Worm (Caenorhabditis elegans) whole organism, young adult: ENCODE results near the gene sri-7.

ENCODE experiments used
- C06A6.2 ChIP-seq: fragments of 200-800 bp; sonication (Bioruptor generic); conservative IDR thresholded peaks from 2 replicates; pipeline ENCODE4 v1.3.6; 2022; ENCODE audit warnings: missing genetic modification characterization, missing compliant biosample characterization
- D2030.7 ChIP-seq: fragments of 200-800 bp; sonication (Bioruptor generic); IDR thresholded peaks from 2 replicates; pipeline ENCODE4 v1.3.6; 2022; ENCODE audit warnings: missing genetic modification reagents, missing genetic modification characterization, missing compliant biosample characterization
- F22D6.2 ChIP-seq: sonication (generic microtip); optimal IDR thresholded peaks from 2 replicates; lab custom pipeline; 2016; ENCODE audit warnings: mild to moderate bottlenecking, missing genetic modification characterization, missing compliant biosample characterization
- F37B4.10 ChIP-seq: fragments of 200-800 bp; sonication (Bioruptor generic); IDR thresholded peaks from 2 replicates; pipeline ENCODE4 v1.3.6; 2022; ENCODE audit warnings: missing genetic modification characterization, missing compliant biosample characterization
- F57A8.1 ChIP-seq: fragments of 200-800 bp; sonication (Bioruptor generic); optimal IDR thresholded peaks from 2 replicates; lab custom pipeline; 2018; ENCODE audit warnings: mild to moderate bottlenecking, missing genetic modification characterization, moderate library complexity, missing compliant biosample characterization
- Y56A3A.18 ChIP-seq: fragments of 200-800 bp; sonication (Bioruptor generic); IDR thresholded peaks from 2 replicates; pipeline ENCODE4 v1.3.6; 2022; ENCODE audit warnings: missing genetic modification reagents, missing genetic modification characterization, missing compliant biosample characterization
- aptf-2 ChIP-seq: fragments of 200-800 bp; sonication (Bioruptor generic); conservative IDR thresholded peaks from 2 replicates; pipeline ENCODE4 v1.3.6; 2022; ENCODE audit warnings: missing genetic modification reagents, missing genetic modification characterization, missing compliant biosample characterization
- ccch-3 ChIP-seq: fragments of 200-800 bp; sonication (Bioruptor generic); optimal IDR thresholded peaks from 2 replicates; lab custom pipeline; 2018; ENCODE audit warnings: mild to moderate bottlenecking, missing genetic modification characterization, missing compliant biosample characterization
- ceh-27 ChIP-seq: fragments of 200-800 bp; sonication (Bioruptor generic); optimal IDR thresholded peaks from 2 replicates; lab custom pipeline; 2018; ENCODE audit warnings: mild to moderate bottlenecking, missing genetic modification characterization, moderate library complexity, missing compliant biosample characterization
- dox-1 ChIP-seq: fragments of 200-800 bp; sonication (Bioruptor generic); IDR thresholded peaks from 2 replicates; pipeline ENCODE4 v1.3.6; 2022; ENCODE audit warnings: missing genetic modification reagents, missing genetic modification characterization, missing compliant biosample characterization
- egrh-3 ChIP-seq: fragments of 200-800 bp; sonication (Bioruptor generic); IDR thresholded peaks from 2 replicates; pipeline ENCODE4 v1.3.6; 2022; ENCODE audit warnings: missing genetic modification reagents, missing genetic modification characterization, missing compliant biosample characterization
- him-1 ChIP-seq: sonication (generic microtip); optimal IDR thresholded peaks from 2 replicates; lab custom pipeline; 2016; ENCODE audit warnings: missing genotype, missing genetic modification reagents, missing genetic modification characterization, missing compliant biosample characterization
- hmg-20 ChIP-seq: fragments of 200-800 bp; sonication (Bioruptor generic); IDR thresholded peaks from 2 replicates; pipeline ENCODE4 v1.3.6; 2022; ENCODE audit warnings: missing genetic modification reagents, missing genetic modification characterization, missing compliant biosample characterization
- hrde-1 ChIP-seq: sonication (generic microtip); optimal IDR thresholded peaks from 2 replicates; lab custom pipeline; 2016; ENCODE audit warnings: missing genetic modification characterization, mild to moderate bottlenecking, missing compliant biosample characterization, moderate library complexity, missing genotype, missing genetic modification reagents, borderline replicate concordance
- hsf-1 ChIP-seq: fragments of 200-800 bp; sonication (Bioruptor generic); IDR thresholded peaks from 2 replicates; pipeline ENCODE4 v1.3.6; 2022; ENCODE audit warnings: missing genetic modification reagents, missing genetic modification characterization, missing compliant biosample characterization
- lag-1 ChIP-seq: fragments of 200-800 bp; sonication (Bioruptor generic); IDR thresholded peaks from 2 replicates; pipeline ENCODE4 v1.3.6; 2022; ENCODE audit warnings: missing genetic modification reagents, missing genetic modification characterization, missing compliant biosample characterization
- madf-6 ChIP-seq: fragments of 200-800 bp; sonication (Bioruptor generic); IDR thresholded peaks from 2 replicates; pipeline ENCODE4 v1.3.6; 2022; ENCODE audit warnings: missing genetic modification reagents, missing genetic modification characterization, missing compliant biosample characterization
- mcd-1 ChIP-seq: fragments of 200-800 bp; sonication (Bioruptor generic); IDR thresholded peaks from 2 replicates; pipeline ENCODE4 v1.3.6; 2022; ENCODE audit warnings: missing genetic modification reagents, missing genetic modification characterization, missing compliant biosample characterization
- nhr-80 ChIP-seq: sonication (generic microtip); optimal IDR thresholded peaks from 2 replicates; lab custom pipeline; 2016; ENCODE audit warnings: missing genetic modification characterization, missing compliant biosample characterization
- repo-1 ChIP-seq: sonication (generic microtip); optimal IDR thresholded peaks from 2 replicates; lab custom pipeline; 2017; ENCODE audit warnings: mild to moderate bottlenecking, missing genetic modification characterization, missing compliant biosample characterization
- rpc-1 ChIP-seq, 2 experiments: fragments of 150-350 bp in 1 of 2; sonication (generic microtip) in 1 of 2; optimal IDR thresholded peaks; 2 replicates each; lab custom pipeline; 2014 to 2018; ENCODE audit warnings: missing biosample characterization in 1 of 2, missing genetic modification characterization in 1 of 2, missing genetic modification reagents in 1 of 2, missing genotype in 1 of 2
- snpc-1.1 ChIP-seq: sonication (generic microtip); optimal IDR thresholded peaks from 2 replicates; lab custom pipeline; 2017; ENCODE audit warnings: missing genetic modification characterization, mild to moderate bottlenecking, missing compliant biosample characterization, antibody characterized with exemption, moderate library complexity, missing genotype, missing genetic modification reagents; ENCODE audit not compliant: insufficient read depth
- snpc-1.3 ChIP-seq: sonication (generic microtip); optimal IDR thresholded peaks from 2 replicates; lab custom pipeline; 2017; ENCODE audit warnings: missing genetic modification characterization, mild to moderate bottlenecking, missing compliant biosample characterization, antibody characterized with exemption, moderate library complexity, missing genotype, missing genetic modification reagents; ENCODE audit not compliant: insufficient read depth
- somi-1 ChIP-seq: fragments of 200-800 bp; sonication (Bioruptor generic); optimal IDR thresholded peaks from 2 replicates; lab custom pipeline; 2018; ENCODE audit warnings: mild to moderate bottlenecking, missing genetic modification characterization, missing compliant biosample characterization
- tbp1 ChIP-seq: fragments of 200-800 bp; sonication (Bioruptor generic); optimal IDR thresholded peaks from 2 replicates; lab custom pipeline; 2018; ENCODE audit warnings: mild to moderate bottlenecking, missing genetic modification characterization, missing compliant biosample characterization
- tbx-9 ChIP-seq: sonication (generic microtip); optimal IDR thresholded peaks from 2 replicates; lab custom pipeline; 2016; ENCODE audit warnings: borderline replicate concordance, missing genetic modification characterization, inconsistent platforms, missing compliant biosample characterization
- tlf-1 ChIP-seq: fragments of 200-800 bp; sonication (Bioruptor generic); optimal IDR thresholded peaks from 2 replicates; lab custom pipeline; 2018; ENCODE audit warnings: mild to moderate bottlenecking, missing genetic modification characterization, missing compliant biosample characterization
- zfh-2 ChIP-seq: fragments of 200-800 bp; sonication (Bioruptor generic); conservative IDR thresholded peaks from 2 replicates; pipeline ENCODE4 v1.3.6; 2022; ENCODE audit warnings: missing genetic modification reagents, missing genetic modification characterization, missing compliant biosample characterization

The sri-7 gene

DNA sequence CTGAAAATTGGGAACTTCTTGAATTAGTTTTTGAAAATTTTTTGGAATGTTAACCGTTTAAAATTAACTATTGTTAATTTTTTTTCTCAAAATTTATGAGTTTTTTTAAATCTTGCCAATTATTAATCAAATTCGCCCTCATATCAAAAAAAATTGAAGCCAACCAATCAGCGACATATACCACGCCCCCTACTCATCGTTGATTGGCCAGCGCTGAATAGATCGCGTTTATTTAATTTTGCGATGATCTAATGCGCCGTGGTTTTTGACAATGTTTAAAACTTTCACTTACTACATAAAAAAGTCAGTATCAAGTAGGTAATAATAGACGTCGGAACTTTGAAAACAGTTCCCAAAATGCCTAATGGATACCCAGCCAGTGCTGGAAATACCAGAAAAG is 42.3 kb downstream of the sri-7 start:
- TF ChIP-seq hsf-1 (GFP tag; lab: Robert Waterston, UW) (no peak), tlf-1 (GFP tag; lab: Kevin White, UChicago) (no peak), rpc-1 (optimal IDR thresholded peaks at IDR 0.05; lab: Kevin White, UChicago) (no peak), rpc-1 (tag; optimal IDR thresholded peaks at IDR 0.05; lab: Kevin White, UChicago) (no peak), Y56A3A.18 (GFP tag; lab: Robert Waterston, UW) (no peak), D2030.7 (GFP tag; lab: Robert Waterston, UW) (no peak), egrh-3 (GFP tag; lab: Robert Waterston, UW) (no peak), hrde-1 (tag; lab: Kevin White, UChicago) (no peak), mcd-1 (GFP tag; lab: Robert Waterston, UW) (no peak), tbx-9 (tag; lab: Kevin White, UChicago) (no peak)

DNA sequence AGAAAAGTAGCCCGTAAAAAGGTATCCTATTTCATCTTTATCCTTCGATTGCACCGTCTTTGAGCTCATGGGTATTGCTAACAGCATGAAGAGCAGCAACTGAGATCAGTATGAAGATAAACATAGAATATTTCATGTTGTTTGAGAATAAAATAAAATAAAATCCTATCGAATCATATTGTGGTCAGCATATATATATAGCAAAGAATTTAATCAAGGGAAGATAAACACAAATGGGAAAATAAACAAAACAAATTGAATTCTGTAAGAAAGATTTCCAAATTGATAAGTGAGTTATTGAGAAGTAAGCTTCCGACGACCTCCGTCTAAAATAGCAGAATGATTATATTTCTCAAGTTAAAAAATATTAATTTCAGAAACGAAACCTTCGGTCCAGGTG is 43.6 kb downstream of the sri-7 start, which contains the start of gene T26H5.10:
T26H5.10 (minus strand) TSS at position 101 of the 400 bp plus-strand sequence.
- TF ChIP-seq F57A8.1 (GFP tag; lab: Kevin White, UChicago), result no peak
- TF ChIP-seq, all 124 proteins: peak for 0

DNA sequence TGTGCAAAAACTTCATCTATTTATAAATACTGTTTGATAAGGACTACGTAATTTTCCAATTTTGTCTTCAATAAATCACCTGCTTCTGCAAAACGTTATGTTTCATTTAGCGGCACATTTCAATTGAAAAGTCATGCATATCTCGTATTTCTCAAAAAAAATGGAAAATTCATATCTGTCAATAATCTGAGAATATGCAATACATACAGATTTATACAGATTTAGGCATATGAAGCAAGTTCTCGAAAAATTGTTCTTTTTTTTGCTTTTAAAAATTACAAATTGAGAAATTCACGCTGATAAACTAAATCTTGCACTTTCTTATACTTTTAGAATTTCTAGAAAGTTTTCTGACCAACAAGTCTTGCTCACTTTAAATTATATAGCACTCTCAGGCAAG is 44.1 kb downstream of the sri-7 start, which contains the start of gene T26H5.11:
T26H5.11 (minus strand) TSS at position 101 of the 400 bp plus-strand sequence.
- TF ChIP-seq somi-1 (GFP tag; lab: Kevin White, UChicago), result no peak
- no peak for TF ChIP-seq tlf-1 (GFP tag; lab: Kevin White, UChicago)
- TF ChIP-seq hmg-20 (GFP tag; lab: Robert Waterston, UW), result no peak
- TF ChIP-seq him-1 (tag; lab: Kevin White, UChicago), result no peak
- no peak for TF ChIP-seq aptf-2 (GFP tag; lab: Robert Waterston, UW)
- TF ChIP-seq lag-1 (GFP tag; lab: Robert Waterston, UW), result no peak
- TF ChIP-seq ceh-27 (GFP tag; lab: Kevin White, UChicago), result no peak
- no peak for TF ChIP-seq F22D6.2 (tag; lab: Kevin White, UChicago)
- TF ChIP-seq hsf-1 (GFP tag; lab: Robert Waterston, UW), result no peak
- TF ChIP-seq snpc-1.3 (tag; lab: Kevin White, UChicago), result no peak
- no peak for TF ChIP-seq tbp1
- TF ChIP-seq ccch-3 (GFP tag; lab: Kevin White, UChicago), result no peak
- TF ChIP-seq zfh-2 (GFP tag; lab: Robert Waterston, UW), result no peak
- TF ChIP-seq C06A6.2 (GFP tag; lab: Robert Waterston, UW), result no peak
- TF ChIP-seq snpc-1.1 (tag; lab: Kevin White, UChicago), result no peak
- TF ChIP-seq repo-1, result no peak
- TF ChIP-seq dox-1 (GFP tag; lab: Robert Waterston, UW), result no peak
- TF ChIP-seq, all 124 proteins: peak for 0

DNA sequence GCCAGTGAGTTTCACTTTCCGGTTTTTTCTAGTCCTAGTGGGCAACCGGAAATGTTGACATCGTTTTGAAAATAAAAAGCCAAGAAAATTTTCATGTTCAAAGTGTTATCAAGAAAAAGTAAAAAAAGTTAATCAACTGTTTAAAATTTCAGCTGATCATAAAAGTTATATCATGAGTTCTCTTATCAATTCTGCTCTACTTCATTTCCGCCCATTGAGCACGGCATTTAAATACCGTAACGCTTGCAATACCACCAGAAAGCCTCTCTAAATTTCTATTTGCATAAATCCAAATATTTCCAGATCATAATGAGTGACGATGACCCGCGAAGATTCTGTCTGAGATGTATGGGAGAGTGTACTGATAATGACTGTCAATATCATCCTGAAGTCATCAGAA is 44.5 kb downstream of the sri-7 start, which contains the start of gene T26H5.9:
T26H5.9 (plus strand) TSS at position 302 of the 400 bp plus-strand sequence.
- TF ChIP-seq nhr-80 (tag; lab: Kevin White, UChicago), result peak; percentile 2
- TF ChIP-seq him-1 (tag; lab: Kevin White, UChicago), result no peak

DNA sequence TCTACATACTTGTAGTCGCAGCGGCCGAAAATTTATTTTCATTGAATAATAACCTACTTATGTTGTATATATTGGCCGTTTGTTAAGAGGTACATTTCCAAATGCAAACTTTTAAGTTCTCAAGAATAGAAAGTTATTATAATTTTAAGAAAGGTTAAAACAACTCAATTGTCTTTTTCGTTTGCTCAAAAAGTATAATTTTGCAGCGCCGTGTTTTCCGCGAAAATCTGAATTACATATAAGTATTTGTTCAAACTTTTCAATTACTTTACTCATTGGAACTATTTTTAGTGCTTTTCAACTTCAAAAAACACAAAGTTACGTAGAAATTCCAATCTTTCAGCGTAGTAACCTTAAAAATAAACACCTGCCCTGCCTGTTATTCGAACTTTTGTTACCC is 45.3 kb downstream of the sri-7 start, which contains the start of gene srh-239:
srh-239 (plus strand) TSS at position 301 of the 400 bp plus-strand sequence.
- TF ChIP-seq tbx-9 (tag; lab: Kevin White, UChicago), result no peak
- no peak for TF ChIP-seq F37B4.10 (GFP tag; lab: Robert Waterston, UW)
- no peak for TF ChIP-seq madf-6 (GFP tag; lab: Robert Waterston, UW)
